Worm (Caenorhabditis elegans): ENCODE results near the gene wht-8.

The wht-8 gene

DNA sequence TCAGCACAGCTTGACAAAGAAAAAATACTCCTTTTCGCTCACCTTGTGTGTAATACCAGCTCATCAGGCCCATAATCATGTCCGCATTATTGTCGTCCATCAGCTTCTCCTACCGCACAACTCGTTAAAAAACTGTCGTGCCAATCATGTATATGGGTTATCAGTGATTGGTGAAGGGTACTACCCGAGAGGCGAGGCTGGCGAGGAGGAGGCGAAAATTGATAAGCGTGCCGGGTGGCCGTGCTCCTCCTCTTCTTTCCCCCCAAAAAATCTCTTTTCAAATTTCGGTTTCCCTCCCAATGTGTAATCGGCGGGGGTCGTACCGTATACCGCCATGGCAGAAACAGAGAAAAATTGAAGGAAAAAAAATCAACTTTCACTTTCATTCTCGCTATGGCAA is 30.5 kb upstream of the wht-8 start:
- no peak for TF ChIP-seq ama-1 (optimal IDR thresholded peaks at IDR 0.05)
- no peak for TF ChIP-seq Y116A8C.19 (tag; optimal IDR thresholded peaks at IDR 0.05; ENCODE audit: borderline replicate concordance)
- TF ChIP-seq sox-4 (tag; optimal IDR thresholded peaks at IDR 0.05), result no peak
- no peak for TF ChIP-seq rnt-1 (tag; optimal IDR thresholded peaks at IDR 0.05)
- no peak for TF ChIP-seq aha-1 (tag; optimal IDR thresholded peaks at IDR 0.05)
- no peak for TF ChIP-seq lin-14 (GFP tag; optimal IDR thresholded peaks at IDR 0.05)
- no peak for TF ChIP-seq lin-39 (tag; optimal IDR thresholded peaks at IDR 0.05)
- TF ChIP-seq ztf-11 (tag; optimal IDR thresholded peaks at IDR 0.05), result no peak
- TF ChIP-seq mab-9 (GFP tag; IDR thresholded peaks at IDR 0.05), result no peak
- TF ChIP-seq nhr-237 (tag; optimal IDR thresholded peaks at IDR 0.05), result no peak
- no peak for TF ChIP-seq lir-3 (tag; optimal IDR thresholded peaks at IDR 0.05; ENCODE audit: poor library complexity)
- TF ChIP-seq xbp-1 (tag; optimal IDR thresholded peaks at IDR 0.05), result no peak
- no peak for TF ChIP-seq nhr-71 (tag; optimal IDR thresholded peaks at IDR 0.05)
- no peak for TF ChIP-seq ceh-88 (GFP tag; IDR thresholded peaks at IDR 0.05)
- no peak for TF ChIP-seq lin-15B (tag; optimal IDR thresholded peaks at IDR 0.05)
- TF ChIP-seq dpl-1 (GFP tag; optimal IDR thresholded peaks at IDR 0.05), result no peak

ce11 chrIII:11193251-11193650 is 25.3 kb upstream of the wht-8 start:
- TF ChIP-seq mab-9 (GFP tag; IDR thresholded peaks at IDR 0.05) (no peak), efl-1 (optimal IDR thresholded peaks at IDR 0.05) (no peak), efl-1 (GFP tag; optimal IDR thresholded peaks at IDR 0.05 in 1 of 2) (no peak), nhr-28 (tag; optimal IDR thresholded peaks at IDR 0.05) (no peak), C34B4.2 (tag; optimal IDR thresholded peaks at IDR 0.05) (no peak), jun-1 (tag; optimal IDR thresholded peaks at IDR 0.05) (no peak), nhr-85 (tag) (no peak), lin-13 (GFP tag; optimal IDR thresholded peaks at IDR 0.05) (no peak), Y116A8C.19 (tag; optimal IDR thresholded peaks at IDR 0.05; ENCODE audit: borderline replicate concordance) (no peak), lir-3 (tag; optimal IDR thresholded peaks at IDR 0.05; ENCODE audit: poor library complexity) (no peak), elt-3 (tag; optimal IDR thresholded peaks at IDR 0.05) (no peak), aha-1 (tag; optimal IDR thresholded peaks at IDR 0.05) (no peak), ztf-4 (tag; optimal IDR thresholded peaks at IDR 0.05) (no peak), fkh-4 (tag; optimal IDR thresholded peaks at IDR 0.05; ENCODE audit: borderline replicate concordance) (no peak), lin-15B (tag; optimal IDR thresholded peaks at IDR 0.05) (no peak), elt-2 (tag; optimal IDR thresholded peaks at IDR 0.05) (no peak), nhr-90 (tag; optimal IDR thresholded peaks at IDR 0.05; ENCODE audit: poor library complexity) (no peak), vab-15 (tag; optimal IDR thresholded peaks at IDR 0.05) (no peak), fos-1 (tag; optimal IDR thresholded peaks at IDR 0.05) (no peak)

DNA sequence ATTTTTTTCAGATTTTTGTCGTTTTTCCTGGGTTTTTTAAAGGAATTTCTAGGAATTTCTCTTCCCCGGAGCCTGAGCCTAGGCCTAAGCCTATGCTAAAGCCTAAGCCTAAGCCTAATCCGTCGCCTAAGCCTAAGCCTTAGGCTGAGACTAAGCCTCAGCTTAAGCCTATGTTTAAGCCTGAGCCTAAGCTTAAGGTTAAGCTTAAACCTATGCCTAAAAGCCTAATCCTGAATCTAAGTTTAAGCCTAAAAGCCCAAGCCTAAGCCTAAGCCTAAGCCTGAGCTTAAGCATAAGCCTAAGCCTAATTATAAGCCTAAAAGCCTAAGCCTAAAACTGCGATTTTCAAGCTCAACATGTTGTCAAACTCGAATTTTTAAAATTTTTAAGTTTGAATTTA is 24.5 kb upstream of the wht-8 start:
- TF ChIP-seq efl-1 (optimal IDR thresholded peaks at IDR 0.05) (no peak), efl-1 (GFP tag; optimal IDR thresholded peaks at IDR 0.05 in 1 of 2) (no peak), ceh-82 (tag; optimal IDR thresholded peaks at IDR 0.05) (no peak), unc-62 (GFP tag; optimal IDR thresholded peaks at IDR 0.05) (no peak), mep-1 (tag; optimal IDR thresholded peaks at IDR 0.05) (no peak), nhr-84 (tag; optimal IDR thresholded peaks at IDR 0.05) (no peak), xbp-1 (tag; optimal IDR thresholded peaks at IDR 0.05) (no peak)

DNA sequence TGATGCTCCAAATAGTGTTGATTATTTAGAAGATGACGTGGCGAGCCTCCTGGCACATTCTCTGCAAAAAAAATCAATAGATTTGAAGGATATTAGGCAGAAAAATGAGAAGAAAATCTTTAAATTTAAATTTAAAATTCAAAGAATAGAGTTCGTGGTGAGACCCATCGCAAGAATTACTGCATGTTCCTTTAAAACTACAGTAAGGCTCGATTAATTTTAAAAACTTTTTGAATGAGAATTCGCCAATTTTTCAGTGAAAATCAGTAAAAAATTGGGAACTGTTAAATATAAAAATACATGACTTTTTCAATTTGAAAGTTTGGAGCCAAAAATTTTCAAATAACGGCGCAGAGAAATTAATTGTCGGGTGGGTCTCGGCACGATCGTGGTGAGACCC is 23.5 kb upstream of the wht-8 start, which contains the start of gene tra-1:
tra-1 (minus strand) TSS at position 62 of the 400 bp plus-strand sequence.
- no peak for TF ChIP-seq nhr-76 (tag; optimal IDR thresholded peaks at IDR 0.05)
- peak; percentile 24 for TF ChIP-seq nhr-85 (tag)

- no peak for TF ChIP-seq pqm-1 (tag; optimal IDR thresholded peaks at IDR 0.05)
- no peak for TF ChIP-seq unc-130 (tag; optimal IDR thresholded peaks at IDR 0.05)
- TF ChIP-seq sup-37 (GFP tag; optimal IDR thresholded peaks at IDR 0.05), result no peak
- peak; percentile 14 for TF ChIP-seq elt-2 (tag; optimal IDR thresholded peaks at IDR 0.05)
Observed at ce11 chrIII:11195553-11195952, 23.0 kb upstream of the wht-8 start.
